Worm (Caenorhabditis elegans) whole organism, early embryonic: Measurements from ENCODE around the gene C06E7.2.

Experiments used
- B0310.2 ChIP-seq: sonication (generic microtip); optimal IDR thresholded peaks from 2 replicates; lab custom pipeline; 2016; ENCODE audit warnings: mild to moderate bottlenecking, missing genetic modification characterization, missing compliant biosample characterization
- aly-1 ChIP-seq: sonication (generic microtip); optimal IDR thresholded peaks from 2 replicates; lab custom pipeline; 2016; ENCODE audit warnings: missing genetic modification characterization, missing compliant biosample characterization
- ama-1 ChIP-seq: fragments of 150-350 bp; optimal IDR thresholded peaks from 2 replicates; lab custom pipeline; 2014
- ceh-13 ChIP-seq: fragments of 200-800 bp; sonication (Bioruptor generic); optimal IDR thresholded peaks from 2 replicates; lab custom pipeline; 2018; ENCODE audit warnings: mild to moderate bottlenecking, missing genetic modification characterization, missing compliant biosample characterization
- hmg-4 ChIP-seq: fragments of 200-800 bp; sonication (Bioruptor generic); optimal IDR thresholded peaks from 2 replicates; lab custom pipeline; 2018; ENCODE audit warnings: mild to moderate bottlenecking, missing genetic modification characterization, missing compliant biosample characterization
- sea-1 ChIP-seq: fragments of 200-800 bp; sonication (Bioruptor generic); conservative IDR thresholded peaks from 2 replicates; pipeline ENCODE4 v1.3.6; 2022; ENCODE audit warnings: missing genetic modification characterization, missing compliant biosample characterization
- tbx-11 ChIP-seq: fragments of 200-800 bp; sonication (Bioruptor generic); IDR thresholded peaks from 2 replicates; pipeline ENCODE4 v1.3.6; 2022; ENCODE audit warnings: missing genetic modification characterization, missing compliant biosample characterization

- TF ChIP-seq ceh-13: no peak
- TF ChIP-seq sea-1: no peak
- TF ChIP-seq ama-1 (lab: Kevin White, UChicago): no peak
- TF ChIP-seq aly-1 (tag; lab: Kevin White, UChicago): no peak
- TF ChIP-seq B0310.2: no peak
- TF ChIP-seq tbx-11 (GFP tag; lab: Robert Waterston, UW): no peak
- no peak for TF ChIP-seq hmg-4 (GFP tag; lab: Kevin White, UChicago)
Observed at ce11 chrIV:5879853-5880252, 40.6 kb downstream of the C06E7.2 start, which contains the start of gene srv-22.
